Worm (Caenorhabditis elegans) whole organism, early embryonic: ENCODE results near the gene C25G4.17.

ENCODE experiments used
- B0310.2 ChIP-seq: sonication (generic microtip); optimal IDR thresholded peaks from 2 replicates; lab custom pipeline; 2016; ENCODE audit warnings: mild to moderate bottlenecking, missing genetic modification characterization, missing compliant biosample characterization
- aly-1 ChIP-seq: sonication (generic microtip); optimal IDR thresholded peaks from 2 replicates; lab custom pipeline; 2016; ENCODE audit warnings: missing genetic modification characterization, missing compliant biosample characterization
- ama-1 ChIP-seq: fragments of 150-350 bp; optimal IDR thresholded peaks from 2 replicates; lab custom pipeline; 2014
- ets-7 ChIP-seq: sonication (generic microtip); optimal IDR thresholded peaks from 2 replicates; lab custom pipeline; 2016; ENCODE audit warnings: missing genotype, missing genetic modification characterization, missing compliant biosample characterization
- flt-1 ChIP-seq: fragments of 200-800 bp; sonication (Bioruptor generic); IDR thresholded peaks from 2 replicates; pipeline ENCODE4 v1.3.6; 2022; ENCODE audit warnings: missing genetic modification characterization, missing compliant biosample characterization
- hmg-4 ChIP-seq: fragments of 200-800 bp; sonication (Bioruptor generic); optimal IDR thresholded peaks from 2 replicates; lab custom pipeline; 2018; ENCODE audit warnings: mild to moderate bottlenecking, missing genetic modification characterization, missing compliant biosample characterization
- pes-1 ChIP-seq: fragments of 200-800 bp; sonication (Bioruptor generic); IDR thresholded peaks from 2 replicates; pipeline ENCODE4 v1.3.6; 2022; ENCODE audit warnings: missing genetic modification reagents, missing genetic modification characterization, missing compliant biosample characterization
- scrt-1 ChIP-seq: fragments of 200-800 bp; sonication (Bioruptor generic); IDR thresholded peaks from 2 replicates; pipeline ENCODE4 v1.3.6; 2022; ENCODE audit warnings: missing genetic modification characterization, missing compliant biosample characterization
- tbx-11 ChIP-seq: fragments of 200-800 bp; sonication (Bioruptor generic); IDR thresholded peaks from 2 replicates; pipeline ENCODE4 v1.3.6; 2022; ENCODE audit warnings: missing genetic modification characterization, missing compliant biosample characterization

DNA sequence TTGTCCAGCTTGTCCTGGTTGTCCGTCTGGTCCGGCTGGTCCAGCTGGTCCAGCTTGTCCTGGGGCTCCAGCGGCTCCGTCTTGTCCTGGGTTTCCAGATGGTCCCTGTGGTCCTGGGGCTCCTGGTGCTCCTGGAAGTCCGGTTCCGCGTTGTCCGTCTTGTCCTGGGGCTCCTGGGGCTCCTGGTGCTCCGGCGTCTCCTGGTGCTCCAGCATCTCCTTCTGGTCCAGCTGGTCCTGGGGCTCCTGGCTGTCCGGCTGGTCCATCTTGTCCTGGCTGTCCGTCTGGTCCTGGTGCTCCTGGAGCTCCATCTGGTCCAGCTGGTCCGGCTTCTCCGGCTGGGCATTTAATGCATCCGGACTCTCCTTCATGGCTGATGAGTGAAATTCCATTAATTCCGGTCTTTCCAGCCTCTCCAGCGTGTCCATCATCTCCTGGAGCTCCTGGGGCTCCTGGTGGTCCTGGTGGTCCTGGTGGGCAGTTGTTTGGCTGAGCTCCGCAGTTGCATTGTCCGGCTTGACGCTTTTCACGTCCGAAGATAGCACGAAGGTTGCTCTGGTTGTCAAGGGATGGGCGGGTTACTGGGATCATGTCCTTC lies 14.0 kb upstream of the C25G4.17 start:
- no peak for TF ChIP-seq tbx-11 (GFP tag; lab: Robert Waterston, UW)
- TF ChIP-seq aly-1 (tag; lab: Kevin White, UChicago): no peak
- no peak for TF ChIP-seq ama-1 (lab: Kevin White, UChicago)
- TF ChIP-seq B0310.2 (tag; lab: Kevin White, UChicago): no peak
- no peak for TF ChIP-seq flt-1 (GFP tag; lab: Robert Waterston, UW)
- no peak for TF ChIP-seq scrt-1 (GFP tag; lab: Robert Waterston, UW)
- TF ChIP-seq pes-1 (GFP tag; lab: Robert Waterston, UW): no peak
- TF ChIP-seq ets-7 (tag; lab: Kevin White, UChicago): no peak
- TF ChIP-seq hmg-4 (GFP tag; lab: Kevin White, UChicago): no peak
